Worm (Caenorhabditis elegans) whole organism, young adult: Measurements from ENCODE around the gene mlp-1.

ENCODE experiments used
- atf-7 ChIP-seq: sonication (generic microtip); optimal IDR thresholded peaks from 2 replicates; lab custom pipeline; 2017; ENCODE audit warnings: mild to moderate bottlenecking, missing genetic modification characterization, missing compliant biosample characterization
- ceh-100 ChIP-seq: fragments of 200-800 bp; sonication (Bioruptor generic); IDR thresholded peaks from 2 replicates; pipeline ENCODE4 v1.3.6; 2022; ENCODE audit warnings: missing genetic modification reagents, missing genetic modification characterization, missing compliant biosample characterization
- ceh-91 ChIP-seq: fragments of 200-800 bp; sonication (Bioruptor generic); IDR thresholded peaks from 2 replicates; pipeline ENCODE4 v1.3.6; 2022; ENCODE audit warnings: missing genetic modification reagents, missing genetic modification characterization, missing compliant biosample characterization
- hlh-26 ChIP-seq: fragments of 200-800 bp; sonication (Bioruptor generic); conservative IDR thresholded peaks from 2 replicates; pipeline ENCODE4 v1.3.6; 2022; ENCODE audit warnings: missing genetic modification reagents, missing genetic modification characterization, missing compliant biosample characterization
- snpc-4 ChIP-seq, 5 experiments: fragments of 150-350 bp in 1 of 5; sonication (generic microtip) in 4 of 5; optimal IDR thresholded peaks; 2 replicates each; lab custom pipeline; 2014 to 2018; ENCODE audit warnings: missing genetic modification characterization in 5 of 5, missing biosample characterization in 3 of 5, antibody characterized with exemption in 2 of 5, mild to moderate bottlenecking in 2 of 5, missing compliant biosample characterization in 2 of 5, missing genotype in 2 of 5, moderate library complexity in 2 of 5, missing genetic modification reagents in 1 of 5
- unc-62 ChIP-seq: fragments of 150-350 bp; optimal IDR thresholded peaks from 2 replicates; lab custom pipeline; 2014; ENCODE audit warnings: missing biosample characterization, missing genetic modification reagents, missing genetic modification characterization
- ztf-28 ChIP-seq: fragments of 200-800 bp; sonication (Bioruptor generic); IDR thresholded peaks from 2 replicates; pipeline ENCODE4 v1.3.6; 2022; ENCODE audit warnings: missing genetic modification reagents, missing genetic modification characterization, missing compliant biosample characterization

- no peak for TF ChIP-seq ceh-91 (GFP tag; lab: Robert Waterston, UW)
- no peak for TF ChIP-seq unc-62 (GFP tag; lab: Kevin White, UChicago)
- no peak for TF ChIP-seq hlh-26 (GFP tag; lab: Robert Waterston, UW)
- TF ChIP-seq ceh-100 = no peak
- TF ChIP-seq snpc-4 (GFP tag; optimal IDR thresholded peaks at IDR 0.05; lab: Kevin White, UChicago) = no peak
- no peak for TF ChIP-seq snpc-4 (tag; optimal IDR thresholded peaks at IDR 0.05; lab: Kevin White, UChicago)
- TF ChIP-seq ztf-28 = no peak
- no peak for TF ChIP-seq atf-7 (tag; lab: Kevin White, UChicago)
These were observed 16.5 kb upstream of the mlp-1 start, which contains the start of gene T04C9.2 for ce11 chrIII:5991142-5991930.
